Worm (Caenorhabditis elegans) whole organism, L4 larva: Measurements from ENCODE around the gene F37C12.18.

Experiments used
- aha-1 ChIP-seq: fragments of 150-350 bp; peaks from one replicate; lab custom pipeline; 2014; ENCODE audit warnings: missing biosample characterization, missing genetic modification characterization
- dve-1 ChIP-seq: sonication (generic microtip); optimal IDR thresholded peaks from 2 replicates; lab custom pipeline; 2017; ENCODE audit warnings: antibody characterized with exemption, mild to moderate bottlenecking, missing genetic modification characterization, missing compliant biosample characterization; ENCODE audit not compliant: insufficient read depth
- lin-15B ChIP-seq: fragments of 150-350 bp; sonication (generic microtip); optimal IDR thresholded peaks from 3 replicates; lab custom pipeline; 2014; ENCODE audit warnings: missing biosample characterization, missing genetic modification characterization
- nhr-11 ChIP-seq: fragments of 150-350 bp; optimal IDR thresholded peaks from 2 replicates; lab custom pipeline; 2014; ENCODE audit warnings: missing biosample characterization, missing genetic modification characterization
- tag-97 ChIP-seq: fragments of 200-800 bp; sonication (Bioruptor generic); IDR thresholded peaks from 2 replicates; pipeline ENCODE4 v1.3.6; 2022; ENCODE audit warnings: missing genetic modification characterization, missing compliant biosample characterization
- unc-62 ChIP-seq, 3 experiments: fragments of 150-350 bp in 1 of 3; sonication (generic microtip); optimal IDR thresholded peaks in 2 of 3; peaks in 1 of 3; 1 replicate in 1 of 3; 2 replicates in 2 of 3; lab custom pipeline; 2014 to 2017; ENCODE audit warnings: missing biosample characterization in 3 of 3, missing genetic modification characterization in 3 of 3, missing genetic modification reagents in 3 of 3, missing genotype in 1 of 3
- ztf-11 ChIP-seq: fragments of 150-350 bp; optimal IDR thresholded peaks from 2 replicates; lab custom pipeline; 2014; ENCODE audit warnings: missing biosample characterization, missing genetic modification characterization

F37C12.18 gene

ce11 chrIII:7144749-7145148, 50.5 kb downstream of the F37C12.18 start, which contains the start of gene glr-2:
TSS of gene glr-2 (minus strand) at chrIII:7144959.
- TF ChIP-seq lin-15B = no peak
- TF ChIP-seq aha-1 = no peak
- no peak for TF ChIP-seq nhr-11 (tag; lab: Kevin White, UChicago)
- no peak for TF ChIP-seq tag-97
- no peak for TF ChIP-seq dve-1
- no peak for TF ChIP-seq unc-62 (GFP tag; optimal IDR thresholded peaks at IDR 0.05 in 1 of 2; lab: Kevin White, UChicago)
- TF ChIP-seq unc-62 (tag; optimal IDR thresholded peaks at IDR 0.05; lab: Kevin White, UChicago) = no peak
- TF ChIP-seq ztf-11 = no peak
